Fruit fly (Drosophila melanogaster) whole organism, pupa: ENCODE data around the gene gcm.

Experiments
- CG10348 ChIP-seq: fragments of 200-800 bp; sonication (Bioruptor generic); IDR thresholded peaks from 2 replicates; pipeline ENCODE4 v1.3.6; 2022; ENCODE audit warnings: missing biosample characterization, missing genetic modification characterization
- CG12605 ChIP-seq: fragments of 200-800 bp; sonication (Bioruptor generic); IDR thresholded peaks from 2 replicates; pipeline ENCODE4 v1.3.6; 2022; ENCODE audit warnings: missing biosample characterization, missing genetic modification characterization
- CG4496 ChIP-seq: fragments of 200-800 bp; sonication (Bioruptor generic); IDR thresholded peaks from 3 replicates; pipeline ENCODE4 v1.3.6; 2022; ENCODE audit warnings: missing biosample characterization, missing genetic modification characterization
- CG8159 ChIP-seq: fragments of 200-800 bp; sonication (Bioruptor generic); optimal IDR thresholded peaks from 3 replicates; lab custom pipeline; 2018; ENCODE audit warnings: missing biosample characterization, mild to moderate bottlenecking, missing genetic modification characterization, moderate library complexity
- CG9948 ChIP-seq: fragments of 200-800 bp; sonication (Bioruptor generic); optimal IDR thresholded peaks from 2 replicates; lab custom pipeline; 2018; ENCODE audit warnings: missing biosample characterization, mild to moderate bottlenecking, missing genetic modification characterization, moderate library complexity
- Ets98B ChIP-seq: fragments of 200-800 bp; sonication (Bioruptor generic); IDR thresholded peaks from 2 replicates; pipeline ENCODE4 v1.3.6; 2022; ENCODE audit warnings: missing biosample characterization, missing genetic modification characterization
- Pif1A ChIP-seq: fragments of 200-800 bp; sonication (Bioruptor generic); optimal IDR thresholded peaks from 3 replicates; lab custom pipeline; 2016; ENCODE audit warnings: missing biosample characterization, missing genetic modification characterization
- Snoo ChIP-seq: fragments of 200-800 bp; sonication (Bioruptor generic); optimal IDR thresholded peaks from 3 replicates; lab custom pipeline; 2017; ENCODE audit warnings: missing biosample characterization, mild to moderate bottlenecking, missing genetic modification characterization, inconsistent platforms
- fd96Ca ChIP-seq: fragments of 200-800 bp; sonication (Bioruptor generic); IDR thresholded peaks from 3 replicates; pipeline ENCODE4 v1.3.6; 2022; ENCODE audit warnings: missing biosample characterization, missing genetic modification characterization
- gl ChIP-seq: fragments of 200-800 bp; sonication (Bioruptor generic); optimal IDR thresholded peaks from 2 replicates; lab custom pipeline; 2018; ENCODE audit warnings: missing biosample characterization, mild to moderate bottlenecking, missing genetic modification characterization

- TF ChIP-seq CG9948 (tag; lab: Kevin White, UChicago) (no peak), CG4496 (GFP tag; lab: Robert Waterston, UW) (no peak), Pif1A (GFP tag; lab: Kevin White, UChicago) (no peak), gl (tag; lab: Kevin White, UChicago) (no peak), Snoo (tag; lab: Kevin White, UChicago) (no peak), CG12605 (no peak), CG8159 (no peak), fd96Ca (no peak), Ets98B (GFP tag; lab: Robert Waterston, UW) (no peak), CG10348 (GFP tag; lab: Robert Waterston, UW) (no peak)
These were observed 9.6 kb upstream of the gcm start for dm6 chr2L:9591146-9591545.
